Worm (Caenorhabditis elegans) whole organism, early embryonic: ENCODE data around the gene C50E3.11.

Source experiments
- ama-1 ChIP-seq: fragments of 150-350 bp; optimal IDR thresholded peaks from 2 replicates; lab custom pipeline; 2014
- ceh-13 ChIP-seq: fragments of 200-800 bp; sonication (Bioruptor generic); optimal IDR thresholded peaks from 2 replicates; lab custom pipeline; 2018; ENCODE audit warnings: mild to moderate bottlenecking, missing genetic modification characterization, missing compliant biosample characterization
- flt-1 ChIP-seq: fragments of 200-800 bp; sonication (Bioruptor generic); IDR thresholded peaks from 2 replicates; pipeline ENCODE4 v1.3.6; 2022; ENCODE audit warnings: missing genetic modification characterization, missing compliant biosample characterization
- pes-1 ChIP-seq: fragments of 200-800 bp; sonication (Bioruptor generic); IDR thresholded peaks from 2 replicates; pipeline ENCODE4 v1.3.6; 2022; ENCODE audit warnings: missing genetic modification reagents, missing genetic modification characterization, missing compliant biosample characterization
- scrt-1 ChIP-seq: fragments of 200-800 bp; sonication (Bioruptor generic); IDR thresholded peaks from 2 replicates; pipeline ENCODE4 v1.3.6; 2022; ENCODE audit warnings: missing genetic modification characterization, missing compliant biosample characterization
- sea-1 ChIP-seq: fragments of 200-800 bp; sonication (Bioruptor generic); conservative IDR thresholded peaks from 2 replicates; pipeline ENCODE4 v1.3.6; 2022; ENCODE audit warnings: missing genetic modification characterization, missing compliant biosample characterization
- tbx-11 ChIP-seq: fragments of 200-800 bp; sonication (Bioruptor generic); IDR thresholded peaks from 2 replicates; pipeline ENCODE4 v1.3.6; 2022; ENCODE audit warnings: missing genetic modification characterization, missing compliant biosample characterization
- tbx-37 ChIP-seq: fragments of 200-800 bp; sonication (Bioruptor generic); conservative IDR thresholded peaks from 2 replicates; pipeline ENCODE4 v1.3.6; 2022; ENCODE audit warnings: missing genetic modification reagents, missing genetic modification characterization, missing compliant biosample characterization

DNA sequence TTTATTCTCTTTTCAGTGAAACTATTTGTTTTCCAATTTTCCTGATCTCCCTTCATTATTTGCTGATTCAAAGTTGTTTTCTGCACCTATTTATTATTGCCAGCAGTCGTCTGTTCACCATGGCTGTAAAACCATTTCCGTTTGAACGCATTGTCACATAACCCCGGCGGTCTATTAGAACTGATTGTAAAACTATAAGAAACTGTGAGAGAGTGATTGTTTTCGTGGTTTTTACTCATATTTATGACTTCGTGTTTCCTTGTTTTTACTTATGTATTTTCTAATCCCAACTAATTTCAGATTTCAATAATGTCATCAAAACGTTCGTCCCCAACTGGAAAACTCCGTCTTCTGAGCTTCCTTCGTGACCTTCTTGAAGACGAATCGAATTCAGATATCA is 40.3 kb downstream of the C50E3.11 start, which contains the start of gene F19F10.1:
- no peak for TF ChIP-seq ama-1 (lab: Kevin White, UChicago)
- no peak for TF ChIP-seq sea-1 (GFP tag; lab: Robert Waterston, UW)
- no peak for TF ChIP-seq scrt-1
- no peak for TF ChIP-seq ceh-13 (GFP tag; lab: Kevin White, UChicago)
- TF ChIP-seq tbx-11, result no peak
- no peak for TF ChIP-seq pes-1
- TF ChIP-seq tbx-37 (GFP tag; lab: Robert Waterston, UW), result no peak
- TF ChIP-seq flt-1 (GFP tag; lab: Robert Waterston, UW), result no peak
